Fruit fly (Drosophila melanogaster) whole organism, pupa: ENCODE results near the gene Acp63F.

Experiments used
- CG10348 ChIP-seq: fragments of 200-800 bp; sonication (Bioruptor generic); IDR thresholded peaks from 2 replicates; pipeline ENCODE4 v1.3.6; 2022; ENCODE audit warnings: missing biosample characterization, missing genetic modification characterization
- CG15710 ChIP-seq: fragments of 200-800 bp; sonication (Bioruptor generic); optimal IDR thresholded peaks from 2 replicates; lab custom pipeline; 2018; ENCODE audit warnings: missing biosample characterization, mild to moderate bottlenecking, missing genetic modification characterization, moderate library complexity
- CG4496 ChIP-seq: fragments of 200-800 bp; sonication (Bioruptor generic); IDR thresholded peaks from 3 replicates; pipeline ENCODE4 v1.3.6; 2022; ENCODE audit warnings: missing biosample characterization, missing genetic modification characterization
- CG8159 ChIP-seq: fragments of 200-800 bp; sonication (Bioruptor generic); optimal IDR thresholded peaks from 3 replicates; lab custom pipeline; 2018; ENCODE audit warnings: missing biosample characterization, mild to moderate bottlenecking, missing genetic modification characterization, moderate library complexity
- EcR ChIP-seq: fragments of 200-800 bp; sonication (Bioruptor generic); optimal IDR thresholded peaks from 3 replicates; lab custom pipeline; 2019; ENCODE audit warnings: missing biosample characterization, missing genetic modification characterization, mild to moderate bottlenecking, moderate library complexity, missing genetic modification reagents
- Ets98B ChIP-seq: fragments of 200-800 bp; sonication (Bioruptor generic); IDR thresholded peaks from 2 replicates; pipeline ENCODE4 v1.3.6; 2022; ENCODE audit warnings: missing biosample characterization, missing genetic modification characterization
- Pif1A ChIP-seq: fragments of 200-800 bp; sonication (Bioruptor generic); optimal IDR thresholded peaks from 3 replicates; lab custom pipeline; 2016; ENCODE audit warnings: missing biosample characterization, missing genetic modification characterization
- Pif1B ChIP-seq: fragments of 200-800 bp; sonication (Bioruptor generic); optimal IDR thresholded peaks from 3 replicates; lab custom pipeline; 2016; ENCODE audit warnings: missing biosample characterization, missing genetic modification characterization
- Snoo ChIP-seq: fragments of 200-800 bp; sonication (Bioruptor generic); optimal IDR thresholded peaks from 3 replicates; lab custom pipeline; 2017; ENCODE audit warnings: missing biosample characterization, mild to moderate bottlenecking, missing genetic modification characterization, inconsistent platforms
- gl ChIP-seq: fragments of 200-800 bp; sonication (Bioruptor generic); optimal IDR thresholded peaks from 2 replicates; lab custom pipeline; 2018; ENCODE audit warnings: missing biosample characterization, mild to moderate bottlenecking, missing genetic modification characterization

DNA sequence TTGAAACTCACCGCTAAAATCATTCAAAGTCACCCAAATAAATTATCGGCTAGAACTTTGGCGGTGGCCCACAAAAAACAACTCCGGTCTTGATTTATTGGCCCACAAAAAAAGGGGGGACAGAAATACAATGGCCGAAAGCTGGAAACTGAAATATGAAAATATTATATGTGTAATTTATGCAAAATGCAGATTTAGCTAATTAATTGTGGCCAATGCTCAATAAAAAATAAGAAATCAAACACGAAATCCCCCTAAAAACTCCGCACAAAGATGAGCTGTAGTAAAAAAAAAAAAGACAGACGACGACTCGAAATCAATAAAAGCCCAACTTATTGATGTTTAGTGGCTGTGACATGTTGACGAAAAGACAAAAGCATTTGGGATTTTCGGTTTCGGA lies 33.6 kb upstream of the Acp63F start:
- TF ChIP-seq Pif1B (GFP tag; lab: Kevin White, UChicago) (no peak), CG15710 (no peak), CG10348 (GFP tag; lab: Robert Waterston, UW) (no peak), EcR (no peak), CG4496 (GFP tag; lab: Robert Waterston, UW) (no peak), Ets98B (GFP tag; lab: Robert Waterston, UW) (no peak), Snoo (tag; lab: Kevin White, UChicago) (no peak), Pif1A (no peak), CG8159 (tag; lab: Kevin White, UChicago) (no peak), gl (tag; lab: Kevin White, UChicago) (no peak)
